Worm (Caenorhabditis elegans) whole organism, L2 larva: Measurements from ENCODE around the gene frpr-10.
"Not testable (repeated sequence)": the region's sequence is repeated elsewhere in the genome, so short reads cannot be mapped to it uniquely, and the experiment has no call there.

Experiments
- nhr-237 ChIP-seq: fragments of 150-350 bp; optimal IDR thresholded peaks from 2 replicates; lab custom pipeline; 2014; ENCODE audit warnings: missing biosample characterization, missing genetic modification characterization
- unc-62 ChIP-seq: fragments of 150-350 bp; optimal IDR thresholded peaks from 2 replicates; lab custom pipeline; 2014; ENCODE audit warnings: missing biosample characterization, missing genetic modification reagents, missing genetic modification characterization

DNA sequence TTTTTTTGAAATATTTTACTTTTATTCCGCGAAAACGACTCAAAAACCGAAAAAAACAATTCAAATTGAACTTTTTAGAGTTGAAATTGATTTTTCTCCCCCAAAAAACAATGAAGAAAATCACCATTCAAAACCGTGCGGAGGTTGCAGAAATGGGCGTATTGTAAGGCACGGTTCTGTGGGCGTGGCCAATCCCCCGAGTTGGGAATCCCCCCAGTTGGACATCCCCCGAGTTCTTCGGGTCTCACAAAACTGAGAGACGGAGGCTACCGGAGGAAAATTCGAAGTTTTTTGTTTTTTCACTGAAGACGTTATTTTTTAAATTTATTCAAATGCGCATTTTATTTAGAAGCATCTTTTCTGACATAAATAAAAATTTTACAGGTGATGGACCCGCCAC, 9.3 kb upstream of the frpr-10 start, which contains the start of gene mcm-3AP:
- not testable (repeated sequence) for TF ChIP-seq unc-62 (GFP tag; lab: Kevin White, UChicago); nhr-237 (tag; lab: Kevin White, UChicago)
